Fruit fly (Drosophila melanogaster) whole organism, embryonic: ENCODE data around the gene mthl1.
A peak's percentile ranks its signal among the peaks of the same experiment; 100 is the strongest.

ENCODE experiments used
- Antp ChIP-seq: fragments of 200-800 bp; sonication (Bioruptor generic); optimal IDR thresholded peaks from 3 replicates; lab custom pipeline; 2016; ENCODE audit warnings: missing biosample characterization, missing genetic modification characterization
- B-H1 ChIP-seq: fragments of 200-800 bp; sonication (Bioruptor generic); IDR thresholded peaks from 3 replicates; pipeline ENCODE4 v1.3.6; 2022; ENCODE audit warnings: missing biosample characterization, missing genetic modification characterization
- BEAF-32 ChIP-seq: fragments of 200-800 bp; sonication (Bioruptor generic); optimal IDR thresholded peaks from 3 replicates; lab custom pipeline; 2017; ENCODE audit warnings: missing biosample characterization, missing genetic modification characterization, mild to moderate bottlenecking, moderate library complexity, missing genetic modification reagents
- CG10209 ChIP-seq: fragments of 200-800 bp; sonication (Bioruptor generic); optimal IDR thresholded peaks from 3 replicates; lab custom pipeline; 2017; ENCODE audit warnings: missing biosample characterization, mild to moderate bottlenecking, missing genetic modification characterization, missing genetic modification reagents
- CG11696 ChIP-seq: fragments of 200-800 bp; sonication (Bioruptor generic); IDR thresholded peaks from 2 replicates; pipeline ENCODE4 v1.3.6; 2022; ENCODE audit warnings: missing biosample characterization, missing genetic modification characterization
- CG12155 ChIP-seq: fragments of 200-800 bp; sonication (Bioruptor generic); optimal IDR thresholded peaks from 3 replicates; lab custom pipeline; 2016; ENCODE audit warnings: missing biosample characterization, missing genetic modification characterization
- CG12769 ChIP-seq: fragments of 200-800 bp; sonication (Bioruptor generic); optimal IDR thresholded peaks from 2 replicates; lab custom pipeline; 2019; ENCODE audit warnings: missing biosample characterization, mild to moderate bottlenecking, missing genetic modification characterization, moderate library complexity
- CG12942 ChIP-seq: fragments of 200-800 bp; sonication (Bioruptor generic); optimal IDR thresholded peaks from 3 replicates; lab custom pipeline; 2016; ENCODE audit warnings: missing biosample characterization, missing genetic modification characterization
- CG14710 ChIP-seq: fragments of 200-800 bp; sonication (Bioruptor generic); optimal IDR thresholded peaks from 3 replicates; lab custom pipeline; 2019; ENCODE audit warnings: missing biosample characterization, mild to moderate bottlenecking, missing genetic modification characterization, moderate library complexity
- CG17385 ChIP-seq: fragments of 200-800 bp; sonication (Bioruptor generic); optimal IDR thresholded peaks from 3 replicates; lab custom pipeline; 2018; ENCODE audit warnings: missing biosample characterization, mild to moderate bottlenecking, missing genetic modification characterization
- CG18599 ChIP-seq: fragments of 200-800 bp; sonication (Bioruptor generic); optimal IDR thresholded peaks from 3 replicates; lab custom pipeline; 2017; ENCODE audit warnings: missing biosample characterization, missing genetic modification characterization, mild to moderate bottlenecking, moderate library complexity, missing genetic modification reagents
- CG32532 ChIP-seq: fragments of 200-800 bp; sonication (Bioruptor generic); IDR thresholded peaks from 2 replicates; pipeline ENCODE4 v1.3.6; 2022; ENCODE audit warnings: missing biosample characterization, missing genetic modification characterization
- CG32772 ChIP-seq: fragments of 200-800 bp; sonication (Bioruptor generic); IDR thresholded peaks from 2 replicates; pipeline ENCODE4 v1.3.6; 2022; ENCODE audit warnings: missing biosample characterization, missing genetic modification characterization
- CG33213 ChIP-seq: fragments of 200-800 bp; sonication (Bioruptor generic); optimal IDR thresholded peaks from 3 replicates; lab custom pipeline; 2016; ENCODE audit warnings: missing biosample characterization, missing genetic modification characterization
- CG7963 ChIP-seq: fragments of 200-800 bp; sonication (Bioruptor generic); IDR thresholded peaks from 3 replicates; pipeline ENCODE4 v1.3.6; 2022; ENCODE audit warnings: missing biosample characterization, missing genetic modification characterization; ENCODE audit not compliant: partially characterized antibody
- CG9215 ChIP-seq: fragments of 200-800 bp; sonication (Bioruptor generic); IDR thresholded peaks from 2 replicates; pipeline ENCODE4 v1.3.6; 2022; ENCODE audit warnings: missing biosample characterization, missing genetic modification characterization
- CG9727 ChIP-seq: fragments of 200-800 bp; sonication (Bioruptor generic); optimal IDR thresholded peaks from 3 replicates; lab custom pipeline; 2017; ENCODE audit warnings: missing biosample characterization, mild to moderate bottlenecking, missing genetic modification characterization
- Drgx ChIP-seq: fragments of 200-800 bp; sonication (Bioruptor generic); IDR thresholded peaks from 2 replicates; pipeline ENCODE4 v1.3.6; 2022; ENCODE audit warnings: missing biosample characterization, missing genetic modification characterization
- Eip74EF ChIP-seq, 2 experiments: fragments of 200-800 bp in 1 of 2; fragments of >200 bp in 1 of 2; sonication (Bioruptor generic) in 1 of 2; optimal IDR thresholded peaks; 2 replicates each; lab custom pipeline; 2017 to 2019; ENCODE audit warnings: missing biosample characterization in 2 of 2, missing genetic modification characterization in 2 of 2, mild to moderate bottlenecking in 1 of 2, moderate library complexity in 1 of 2
- Ets65A ChIP-seq: fragments of 200-800 bp; sonication (Bioruptor generic); peaks from one replicate; lab custom pipeline; 2016; ENCODE audit warnings: missing biosample characterization, missing genetic modification characterization
- HLHmδ ChIP-seq: fragments of 200-800 bp; sonication (Bioruptor generic); optimal IDR thresholded peaks from 2 replicates; lab custom pipeline; 2018; ENCODE audit warnings: missing biosample characterization, mild to moderate bottlenecking, missing genetic modification characterization, moderate library complexity
- Hand ChIP-seq: fragments of 200-800 bp; sonication (Bioruptor generic); optimal IDR thresholded peaks from 2 replicates; lab custom pipeline; 2017; ENCODE audit warnings: mild to moderate bottlenecking, missing biosample characterization, missing genetic modification reagents, missing genetic modification characterization
- MTF-1 ChIP-seq: fragments of 200-800 bp; sonication (Bioruptor generic); optimal IDR thresholded peaks from 2 replicates; lab custom pipeline; 2018; ENCODE audit warnings: missing biosample characterization, mild to moderate bottlenecking, missing genetic modification characterization, borderline replicate concordance
- Med ChIP-seq: fragments of 200-800 bp; sonication (Bioruptor generic); peaks from one replicate; lab custom pipeline; 2016; ENCODE audit warnings: missing biosample characterization, missing genetic modification characterization, mild to moderate bottlenecking, inconsistent platforms, moderate library complexity
- Stat92E ChIP-seq, 3 experiments: fragments of >200 bp in 2 of 3; fragments of 200-800 bp in 1 of 3; sonication (Bioruptor generic) in 1 of 3; optimal IDR thresholded peaks; 2 replicates each; lab custom pipeline; 2017 to 2019; ENCODE audit warnings: missing biosample characterization in 3 of 3, missing genetic modification characterization in 3 of 3, mild to moderate bottlenecking in 1 of 3, moderate library complexity in 1 of 3
- Tbp ChIP-seq: fragments of >200 bp; optimal IDR thresholded peaks from 2 replicates; lab custom pipeline; 2018; ENCODE audit warnings: missing biosample characterization, missing genetic modification characterization
- ara ChIP-seq: fragments of 200-800 bp; sonication (Bioruptor generic); IDR thresholded peaks from 2 replicates; pipeline ENCODE4 v1.3.6; 2022; ENCODE audit warnings: missing biosample characterization, missing genetic modification characterization
- ato ChIP-seq: fragments of 200-800 bp; sonication (Bioruptor generic); IDR thresholded peaks from 2 replicates; pipeline ENCODE4 v1.3.6; 2022; ENCODE audit warnings: missing biosample characterization, missing genetic modification characterization; ENCODE audit not compliant: partially characterized antibody
- az2 ChIP-seq: fragments of 200-800 bp; sonication (Bioruptor generic); optimal IDR thresholded peaks from 3 replicates; lab custom pipeline; 2016; ENCODE audit warnings: missing biosample characterization, missing genetic modification characterization
- bsh ChIP-seq, 2 experiments: fragments of 200-800 bp; sonication (Bioruptor generic); optimal IDR thresholded peaks; 2 replicates each; lab custom pipeline; 2017 to 2018; ENCODE audit warnings: mild to moderate bottlenecking in 2 of 2, missing biosample characterization in 2 of 2, missing genetic modification characterization in 2 of 2, moderate library complexity in 1 of 2
- crp ChIP-seq, 2 experiments: fragments of 200-800 bp; sonication (Bioruptor generic); optimal IDR thresholded peaks; 2 replicates in 1 of 2; 3 replicates in 1 of 2; lab custom pipeline; 2017; ENCODE audit warnings: missing biosample characterization in 2 of 2, missing genetic modification characterization in 2 of 2, mild to moderate bottlenecking in 1 of 2, moderate library complexity in 1 of 2
- dmrt11E ChIP-seq: fragments of 200-800 bp; sonication (Bioruptor generic); optimal IDR thresholded peaks from 3 replicates; lab custom pipeline; 2018; ENCODE audit warnings: missing biosample characterization, mild to moderate bottlenecking, missing genetic modification characterization, moderate library complexity
- fru ChIP-seq: fragments of >200 bp; optimal IDR thresholded peaks from 2 replicates; lab custom pipeline; 2017
- kay ChIP-seq: fragments of 200-800 bp; sonication (Bioruptor generic); optimal IDR thresholded peaks from 2 replicates; lab custom pipeline; 2016; ENCODE audit warnings: missing biosample characterization, missing genetic modification characterization
- lola ChIP-seq, 3 experiments: fragments of >200 bp in 2 of 3; fragments of 200-800 bp in 1 of 3; sonication (Bioruptor generic) in 1 of 3; optimal IDR thresholded peaks; 2 replicates each; lab custom pipeline; 2017 to 2019; ENCODE audit warnings: missing biosample characterization in 3 of 3, missing genetic modification characterization in 3 of 3, mild to moderate bottlenecking in 1 of 3, moderate library complexity in 1 of 3
- nerfin-1 ChIP-seq: fragments of 200-800 bp; sonication (Bioruptor generic); optimal IDR thresholded peaks from 3 replicates; lab custom pipeline; 2019; ENCODE audit warnings: missing biosample characterization, mild to moderate bottlenecking, missing genetic modification characterization, moderate library complexity
- nom ChIP-seq: fragments of 200-800 bp; sonication (Bioruptor generic); optimal IDR thresholded peaks from 2 replicates; lab custom pipeline; 2017; ENCODE audit warnings: missing biosample characterization, missing genetic modification characterization, mild to moderate bottlenecking, moderate library complexity, missing genetic modification reagents
- pfk ChIP-seq: fragments of 200-800 bp; sonication (Bioruptor generic); optimal IDR thresholded peaks from 2 replicates; lab custom pipeline; 2018; ENCODE audit warnings: missing biosample characterization, mild to moderate bottlenecking, missing genetic modification characterization, moderate library complexity
- phol ChIP-seq: fragments of 200-800 bp; sonication (Bioruptor generic); optimal IDR thresholded peaks from 3 replicates; lab custom pipeline; 2018; ENCODE audit warnings: missing biosample characterization, mild to moderate bottlenecking, missing genetic modification characterization, moderate library complexity
- row ChIP-seq: fragments of 200-800 bp; sonication (Bioruptor generic); IDR thresholded peaks from 3 replicates; pipeline ENCODE4 v1.3.6; 2022; ENCODE audit warnings: missing biosample characterization, missing genetic modification characterization
- sens ChIP-seq: fragments of 200-800 bp; sonication (Bioruptor generic); peaks from one replicate; lab custom pipeline; 2016; ENCODE audit warnings: missing biosample characterization, missing genetic modification characterization
- sim ChIP-seq: fragments of 200-800 bp; sonication (Bioruptor generic); IDR thresholded peaks from 2 replicates; pipeline ENCODE4 v1.3.6; 2022; ENCODE audit warnings: missing biosample characterization, missing genetic modification characterization
- sima ChIP-seq: fragments of 200-800 bp; sonication (Bioruptor generic); optimal IDR thresholded peaks from 2 replicates; lab custom pipeline; 2016; ENCODE audit warnings: missing biosample characterization, missing genetic modification characterization
- slp2 ChIP-seq: fragments of 200-800 bp; sonication (Bioruptor generic); optimal IDR thresholded peaks from 2 replicates; lab custom pipeline; 2016; ENCODE audit warnings: missing biosample characterization, missing genetic modification characterization
- twi ChIP-seq: fragments of 200-800 bp; optimal IDR thresholded peaks from 2 replicates; lab custom pipeline; 2019; ENCODE audit warnings: missing biosample characterization, mild to moderate bottlenecking, missing genetic modification characterization, moderate library complexity
- vvl ChIP-seq: fragments of 200-800 bp; sonication (Bioruptor generic); IDR thresholded peaks from 2 replicates; pipeline ENCODE4 v1.3.6; 2022; ENCODE audit warnings: missing biosample characterization, missing genetic modification characterization

Gene mthl1

dm6 chrX:16632135-16632534, 8.6 kb upstream of the mthl1 start, which contains the start of gene CG9777:
TSS of gene CG9777 (minus strand) at chrX:16632235.
- TF ChIP-seq ara (GFP tag; lab: Robert Waterston, UW): no peak
- TF ChIP-seq az2 (GFP tag; lab: Kevin White, UChicago): no peak
- TF ChIP-seq fru (lab: Kevin White, UChicago): no peak
- TF ChIP-seq, all 482 proteins: peak for 0

- TF ChIP-seq B-H1 (GFP tag; lab: Robert Waterston, UW) (no peak), MTF-1 (GFP tag; lab: Kevin White, UChicago) (no peak), kay (GFP tag; lab: Kevin White, UChicago) (peak; percentile 33), Stat92E (GFP tag; optimal IDR thresholded peaks at IDR 0.05; lab: Kevin White, UChicago) (no peak), Ets65A (GFP tag; lab: Kevin White, UChicago) (peak; percentile 28), CG7963 (GFP tag; lab: Robert Waterston, UW) (no peak), lola (GFP tag; optimal IDR thresholded peaks at IDR 0.05; lab: Kevin White, UChicago) (peak in 1 of 3 experiments; percentile 10), CG18599 (GFP tag; lab: Kevin White, UChicago) (peak; percentile 33), nerfin-1 (tag; lab: Kevin White, UChicago) (no peak), Hand (GFP tag; lab: Kevin White, UChicago) (peak; percentile 24), BEAF-32 (GFP tag; lab: Kevin White, UChicago) (no peak), row (peak; percentile 20; the same call in 2 of the 3 replicates), CG12155 (no peak), CG14710 (tag; lab: Kevin White, UChicago) (no peak), sens (GFP tag; lab: Kevin White, UChicago) (peak; percentile 11), pfk (GFP tag; lab: Kevin White, UChicago) (peak; percentile 4), CG12942 (GFP tag; lab: Kevin White, UChicago) (no peak), sima (GFP tag; lab: Kevin White, UChicago) (no peak), CG17385 (no peak), sim (no peak), Antp (no peak), CG9727 (GFP tag; lab: Kevin White, UChicago) (peak; percentile 28), CG32532 (0 out of 2 replicates have a peak, but pooled peaks have one; percentile 9), phol (tag; lab: Kevin White, UChicago) (no peak), slp2 (GFP tag; lab: Kevin White, UChicago) (no peak), CG32772 (no peak), nom (peak; percentile 87), crp (GFP tag; optimal IDR thresholded peaks at IDR 0.05; lab: Kevin White, UChicago) (no peak), CG11696 (GFP tag; lab: Robert Waterston, UW) (peak; percentile 47; the same call in 1 of the 2 replicates), ato (GFP tag; lab: Robert Waterston, UW) (no peak), Tbp (GFP tag; lab: Kevin White, UChicago) (no peak), Eip74EF (GFP tag; optimal IDR thresholded peaks at IDR 0.05; lab: Kevin White, UChicago) (peak in 1 of 2 experiments; percentile 68), CG12769 (tag; lab: Kevin White, UChicago) (peak; percentile 66), vvl (peak; percentile 40; the same call in 1 of the 2 replicates), twi (tag; lab: Kevin White, UChicago) (peak; percentile 22), Drgx (peak; percentile 28; the same call in 1 of the 2 replicates), bsh (GFP tag; optimal IDR thresholded peaks at IDR 0.05; lab: Kevin White, UChicago) (peak in 1 of 2 experiments; percentile 56), dmrt11E (tag; lab: Kevin White, UChicago) (peak; percentile 4), CG9215 (GFP tag; lab: Robert Waterston, UW) (0 out of 2 replicates have a peak, but pooled peaks have one; percentile 14), CG33213 (GFP tag; lab: Kevin White, UChicago) (no peak), CG10209 (GFP tag; lab: Kevin White, UChicago) (peak; percentile 4), HLHmδ (GFP tag; lab: Kevin White, UChicago) (no peak), Med (GFP tag; lab: Kevin White, UChicago) (peak; percentile 65)
These were observed 7.4 kb upstream of the mthl1 start for dm6 chrX:16633181-16633957.
